Worm (Caenorhabditis elegans) whole organism, mixed stage, embryonic: ENCODE data around the gene dyrb-1.

Experiments
- nhr-237 ChIP-seq: fragments of 150-350 bp; optimal IDR thresholded peaks from 2 replicates; lab custom pipeline; 2014; ENCODE audit warnings: missing biosample characterization, missing genetic modification characterization
- nhr-28 ChIP-seq: fragments of 150-350 bp; optimal IDR thresholded peaks from 2 replicates; lab custom pipeline; 2014; ENCODE audit warnings: missing biosample characterization, missing genetic modification characterization
- snpc-4 ChIP-seq: fragments of 150-350 bp; optimal IDR thresholded peaks from 2 replicates; lab custom pipeline; 2014; ENCODE audit warnings: missing biosample characterization, missing genetic modification characterization
- unc-120 ChIP-seq: sonication (generic microtip); optimal IDR thresholded peaks from 2 replicates; lab custom pipeline; 2017; ENCODE audit warnings: missing genetic modification characterization, missing compliant biosample characterization; ENCODE audit not compliant: poor library complexity, severe bottlenecking

DNA sequence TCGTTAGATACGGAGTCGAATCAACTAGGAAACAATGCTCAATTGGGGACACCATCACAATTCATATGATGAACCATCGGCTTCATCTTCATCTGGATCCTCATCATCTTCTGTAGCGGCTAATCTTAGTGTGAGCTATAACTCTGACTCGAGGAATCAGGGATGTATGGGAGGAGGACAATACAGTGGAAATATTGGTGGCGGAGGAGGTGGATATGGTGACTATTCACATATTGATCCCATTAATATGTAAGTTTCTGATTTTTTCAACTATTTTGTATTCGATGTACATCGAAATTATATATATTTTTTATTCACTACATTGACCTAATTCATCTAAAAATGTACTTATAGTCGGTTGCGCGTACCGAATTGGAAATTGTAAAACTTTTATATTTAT is 20.4 kb upstream of the dyrb-1 start:
- TF ChIP-seq unc-120 (no peak), nhr-237 (tag; lab: Kevin White, UChicago) (no peak), nhr-28 (no peak), snpc-4 (tag; lab: Kevin White, UChicago) (no peak)
